Worm (Caenorhabditis elegans): Measurements from ENCODE around the gene str-162.
"Not testable (repeated sequence)": the region's sequence is repeated elsewhere in the genome, so short reads cannot be mapped to it uniquely, and the experiment has no call there.

str-162 gene

DNA sequence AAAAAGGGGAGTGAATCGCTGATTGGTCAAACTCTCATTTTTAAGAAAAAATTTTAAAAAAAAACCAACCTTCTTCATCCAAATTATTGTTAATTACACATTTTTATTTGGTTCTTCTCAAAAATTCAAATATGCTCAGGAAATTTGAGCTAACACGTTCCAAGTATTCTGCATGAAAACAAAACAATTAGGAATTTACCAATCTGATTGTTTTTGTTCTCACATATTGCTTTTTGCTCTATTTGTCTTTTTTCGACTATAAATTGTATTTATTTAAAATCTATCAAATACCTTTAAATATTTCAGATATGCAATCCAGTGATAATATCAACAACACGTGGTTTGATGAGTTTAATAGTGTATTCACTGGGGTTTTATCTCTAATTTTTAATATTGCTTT lies 20.1 kb downstream of the str-162 start, which contains the start of gene srm-1:
Gene srm-1, plus strand, starts transcription at position 301 of the 400 bp plus-strand sequence.
- TF ChIP-seq dve-1 (tag; optimal IDR thresholded peaks at IDR 0.05) (no peak), npax-4 (tag; optimal IDR thresholded peaks at IDR 0.05) (no peak), unc-42 (tag; optimal IDR thresholded peaks at IDR 0.05) (no peak), fax-1 (tag; optimal IDR thresholded peaks at IDR 0.05) (no peak), lin-11 (tag; optimal IDR thresholded peaks at IDR 0.05) (no peak), dmd-4 (tag; optimal IDR thresholded peaks at IDR 0.05; ENCODE audit: borderline replicate concordance) (no peak), odd-2 (tag; optimal IDR thresholded peaks at IDR 0.05) (no peak), elt-2 (tag; optimal IDR thresholded peaks at IDR 0.05) (no peak), elt-4 (tag; optimal IDR thresholded peaks at IDR 0.05) (no peak), fkh-10 (GFP tag; optimal IDR thresholded peaks at IDR 0.05) (no peak), hlh-8 (tag; optimal IDR thresholded peaks at IDR 0.05) (no peak), sox-4 (tag; optimal IDR thresholded peaks at IDR 0.05) (no peak), F13H6.1 (tag; optimal IDR thresholded peaks at IDR 0.05) (no peak), hlh-30 (tag; optimal IDR thresholded peaks at IDR 0.05; ENCODE audit: insufficient read depth) (no peak), sox-2 (GFP tag; IDR thresholded peaks at IDR 0.05) (no peak), pqm-1 (tag; optimal IDR thresholded peaks at IDR 0.05) (no peak), ceh-45 (GFP tag; IDR thresholded peaks at IDR 0.05) (no peak)

ce11 chrIV:5016461-5016860 lies 24.3 kb downstream of the str-162 start, which contains the start of gene ssq-4:
Gene ssq-4 (plus strand): TSS chrIV:5016479.
- TF ChIP-seq T23F11.4 (GFP tag; optimal IDR thresholded peaks at IDR 0.05); pat-9 (tag; optimal IDR thresholded peaks at IDR 0.05); nfya-1 (tag; optimal IDR thresholded peaks at IDR 0.05): not testable (repeated sequence)

ce11 chrIV:5017075-5017474 lies 24.9 kb downstream of the str-162 start, which contains the start of gene T28H11.7:
Gene T28H11.7 (minus strand): TSS chrIV:5017175.
- TF ChIP-seq ttx-3 (tag; optimal IDR thresholded peaks at IDR 0.05); ceh-9 (tag; optimal IDR thresholded peaks at IDR 0.05); hlh-13 (GFP tag; optimal IDR thresholded peaks at IDR 0.05): not testable (repeated sequence)

DNA sequence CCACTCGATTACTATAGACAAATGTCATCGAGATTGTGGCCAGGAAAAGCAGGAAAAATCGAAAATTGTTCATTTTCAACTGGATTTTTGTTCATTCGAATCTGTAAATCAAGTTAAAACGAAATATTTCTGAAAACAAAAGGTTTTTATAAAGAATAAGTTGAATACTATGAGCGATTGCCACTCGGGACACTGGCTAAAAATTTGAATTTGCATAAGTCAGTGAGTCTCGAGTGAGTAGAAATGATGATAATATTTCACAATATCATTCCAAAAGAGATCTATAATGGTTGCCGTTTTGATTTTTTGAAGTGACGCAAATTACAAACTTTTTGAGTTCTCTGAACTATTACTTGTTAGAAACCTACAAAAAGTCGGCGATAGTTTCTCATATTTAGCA lies 28.3 kb downstream of the str-162 start, which contains the start of gene T28H11.8:
Gene T28H11.8, minus strand, starts transcription at position 101 of the 400 bp plus-strand sequence.
- TF ChIP-seq F13H6.1 (tag; optimal IDR thresholded peaks at IDR 0.05) (no peak), ceh-14 (tag; optimal IDR thresholded peaks at IDR 0.05) (no peak), lin-11 (tag; optimal IDR thresholded peaks at IDR 0.05) (no peak), fkh-6 (tag; optimal IDR thresholded peaks at IDR 0.05) (no peak), fax-1 (tag; optimal IDR thresholded peaks at IDR 0.05) (no peak), rnt-1 (tag; optimal IDR thresholded peaks at IDR 0.05) (no peak), nfya-1 (tag; optimal IDR thresholded peaks at IDR 0.05) (no peak), ceh-24 (tag; optimal IDR thresholded peaks at IDR 0.05) (no peak), K09A11.1 (tag; optimal IDR thresholded peaks at IDR 0.05; ENCODE audit: insufficient read depth) (no peak), ceh-2 (tag; optimal IDR thresholded peaks at IDR 0.05) (no peak), pha-2 (tag; optimal IDR thresholded peaks at IDR 0.05) (no peak)

DNA sequence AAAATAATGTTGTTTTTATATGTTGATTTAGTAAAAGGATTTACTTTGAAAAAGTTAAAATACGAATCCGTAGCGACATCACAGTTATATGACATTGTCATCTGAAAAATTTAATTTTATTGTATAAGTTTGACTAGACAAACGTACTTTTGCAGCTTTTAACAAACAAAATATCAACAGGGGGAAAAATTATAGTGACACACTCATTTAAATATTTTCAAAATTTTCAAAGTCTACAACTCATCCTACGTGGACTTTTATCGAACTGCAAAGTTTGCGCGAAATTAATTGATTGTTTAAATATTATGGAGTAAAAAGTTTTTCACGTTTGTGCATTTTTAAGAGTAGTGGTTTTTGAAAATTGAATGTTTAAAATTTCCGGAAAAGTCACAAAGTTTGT lies 33.5 kb downstream of the str-162 start, which contains the start of gene C09B9.85:
Gene C09B9.85, minus strand, starts transcription at position 101 of the 400 bp plus-strand sequence.
- TF ChIP-seq ceh-24 (tag; optimal IDR thresholded peaks at IDR 0.05) (no peak), tbx-7 (tag; optimal IDR thresholded peaks at IDR 0.05) (no peak)

DNA sequence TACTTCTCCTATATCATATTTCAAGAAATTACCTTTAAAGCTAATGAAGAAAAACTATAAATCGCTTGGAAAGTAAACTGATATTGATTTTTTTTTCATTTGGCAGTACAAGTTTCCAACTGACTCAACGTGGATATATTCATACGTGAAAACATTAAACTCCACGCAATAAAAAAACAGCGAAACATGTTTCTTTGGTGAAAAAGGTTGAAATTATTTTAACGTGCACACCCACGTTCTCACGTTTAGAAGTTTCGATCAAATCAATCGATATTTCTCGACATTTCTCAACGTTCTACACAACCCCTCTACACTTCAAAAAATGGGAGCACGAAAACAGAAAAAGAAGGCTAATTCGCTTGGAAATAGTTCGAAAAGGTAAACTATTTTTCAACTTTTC lies 36.8 kb downstream of the str-162 start, which contains the start of the genes best-6 and C09B9.2:
Gene best-6, minus strand, starts transcription at position 101 of the 400 bp plus-strand sequence.
Gene C09B9.2, plus strand, starts transcription at position 314 of the 400 bp plus-strand sequence.
- TF ChIP-seq ceh-30 (tag; optimal IDR thresholded peaks at IDR 0.05) (no peak), ceh-9 (tag; optimal IDR thresholded peaks at IDR 0.05) (no peak), K09A11.1 (tag; optimal IDR thresholded peaks at IDR 0.05; ENCODE audit: insufficient read depth) (no peak), sox-4 (tag; optimal IDR thresholded peaks at IDR 0.05) (no peak), ceh-19 (GFP tag; optimal IDR thresholded peaks at IDR 0.05) (no peak), ceh-18 (tag; optimal IDR thresholded peaks at IDR 0.05) (no peak), ref-2 (tag; optimal IDR thresholded peaks at IDR 0.05) (no peak), fkh-10 (GFP tag; optimal IDR thresholded peaks at IDR 0.05) (no peak), pax-1 (tag; optimal IDR thresholded peaks at IDR 0.05) (no peak), ceh-22 (tag; optimal IDR thresholded peaks at IDR 0.05) (no peak), dmd-4 (tag; optimal IDR thresholded peaks at IDR 0.05; ENCODE audit: borderline replicate concordance) (no peak), syd-9 (tag; optimal IDR thresholded peaks at IDR 0.05) (no peak), tbx-7 (tag; optimal IDR thresholded peaks at IDR 0.05) (no peak), unc-3 (GFP tag; conservative IDR thresholded peaks at IDR 0.05) (no peak), unc-3 (tag; optimal IDR thresholded peaks at IDR 0.05) (no peak), ceh-6 (GFP tag; optimal IDR thresholded peaks at IDR 0.05) (no peak)

Measured in whole organism, late embryonic.